Fruit fly (Drosophila melanogaster): ENCODE results near the gene Calx.

Calx gene

dm6 chr3R:20948448-20949174, 29.4 kb upstream of the Calx start, which contains the start of gene Atpalpha (continued):
- TF ChIP-seq CG8944 (GFP tag; optimal IDR thresholded peaks at IDR 0.05) (no peak), CG16813 (GFP tag; IDR thresholded peaks at IDR 0.05; ENCODE audit: partially characterized antibody) (peak; percentile 95), H15 (GFP tag; IDR thresholded peaks at IDR 0.05) (no peak), sd (tag; optimal IDR thresholded peaks at IDR 0.05) (peak; percentile 33), lbe (GFP tag; optimal IDR thresholded peaks at IDR 0.05) (no peak), E2f2 (GFP tag; IDR thresholded peaks at IDR 0.05) (no peak), CG10321 (GFP tag; IDR thresholded peaks at IDR 0.05) (no peak), D (optimal IDR thresholded peaks at IDR 0.05) (no peak), D (GFP tag; optimal IDR thresholded peaks at IDR 0.05) (no peak), CG1792 (GFP tag; optimal IDR thresholded peaks at IDR 0.05) (no peak), CG1233 (GFP tag; optimal IDR thresholded peaks at IDR 0.05) (no peak), CG18011 (GFP tag; optimal IDR thresholded peaks at IDR 0.05) (no peak), nerfin-2 (GFP tag; IDR thresholded peaks at IDR 0.05; ENCODE audit: partially characterized antibody) (peak; percentile 97), Hey (tag; optimal IDR thresholded peaks at IDR 0.05) (no peak), CG4820 (GFP tag; optimal IDR thresholded peaks at IDR 0.05) (no peak), CG6791 (GFP tag; IDR thresholded peaks at IDR 0.05; ENCODE audit: partially characterized antibody) (peak; percentile 98), Side (GFP tag; optimal IDR thresholded peaks at IDR 0.05) (no peak), CG12104 (GFP tag; optimal IDR thresholded peaks at IDR 0.05) (no peak), PHDP (tag; optimal IDR thresholded peaks at IDR 0.05) (no peak), CG13624 (GFP tag; optimal IDR thresholded peaks at IDR 0.05) (no peak), pzg (GFP tag; optimal IDR thresholded peaks at IDR 0.05) (peak; percentile 68), sisA (GFP tag; IDR thresholded peaks at IDR 0.05) (no peak), bcd (GFP tag; optimal IDR thresholded peaks at IDR 0.05) (no peak), ttk (GFP tag; IDR thresholded peaks at IDR 0.05) (no peak), CG12391 (tag; optimal IDR thresholded peaks at IDR 0.05) (peak; percentile 60), CG14860 (GFP tag; IDR thresholded peaks at IDR 0.05; ENCODE audit: partially characterized antibody) (peak; percentile 94), jigr1 (GFP tag; IDR thresholded peaks at IDR 0.05) (no peak), chinmo (GFP tag; IDR thresholded peaks at IDR 0.05; ENCODE audit: partially characterized antibody) (peak; percentile 96), CG14050 (GFP tag; IDR thresholded peaks at IDR 0.05) (no peak), nmo (GFP tag; optimal IDR thresholded peaks at IDR 0.05) (peak; percentile 27), croc (GFP tag; conservative IDR thresholded peaks at IDR 0.05) (no peak), CG33557 (GFP tag; optimal IDR thresholded peaks at IDR 0.05) (peak; percentile 5), CG32772 (GFP tag; IDR thresholded peaks at IDR 0.05) (no peak), CG10565 (GFP tag; optimal IDR thresholded peaks at IDR 0.05) (no peak), stc (GFP tag; IDR thresholded peaks at IDR 0.05) (no peak), Poxn (GFP tag; IDR thresholded peaks at IDR 0.05) (no peak), yki (optimal IDR thresholded peaks at IDR 0.05) (no peak), Nf-YC (tag; optimal IDR thresholded peaks at IDR 0.05) (no peak), dati (GFP tag; IDR thresholded peaks at IDR 0.05) (no peak), lilli (GFP tag; optimal IDR thresholded peaks at IDR 0.05) (peak; percentile 22), Dfd (GFP tag; optimal IDR thresholded peaks at IDR 0.05) (no peak), CG2116 (GFP tag; optimal IDR thresholded peaks at IDR 0.05) (peak; percentile 89), Dip3 (GFP tag; optimal IDR thresholded peaks at IDR 0.05) (no peak), abd-A (tag; optimal IDR thresholded peaks at IDR 0.05) (peak; percentile 78), CG1647 (GFP tag; optimal IDR thresholded peaks at IDR 0.05) (no peak), CG7987 (GFP tag; optimal IDR thresholded peaks at IDR 0.05) (peak; percentile 36), CG12942 (GFP tag; optimal IDR thresholded peaks at IDR 0.05) (no peak), esg (GFP tag; conservative IDR thresholded peaks at IDR 0.05) (no peak), fd64A (GFP tag; optimal IDR thresholded peaks at IDR 0.05) (peak; percentile 34), Antp (GFP tag; optimal IDR thresholded peaks at IDR 0.05) (peak; percentile 2), CG15601 (tag; optimal IDR thresholded peaks at IDR 0.05) (no peak)
